Worm (Caenorhabditis elegans): ENCODE data around the gene Y43C5A.3.
A peak's percentile ranks its signal among the peaks of the same experiment; 100 is the strongest.

DNA sequence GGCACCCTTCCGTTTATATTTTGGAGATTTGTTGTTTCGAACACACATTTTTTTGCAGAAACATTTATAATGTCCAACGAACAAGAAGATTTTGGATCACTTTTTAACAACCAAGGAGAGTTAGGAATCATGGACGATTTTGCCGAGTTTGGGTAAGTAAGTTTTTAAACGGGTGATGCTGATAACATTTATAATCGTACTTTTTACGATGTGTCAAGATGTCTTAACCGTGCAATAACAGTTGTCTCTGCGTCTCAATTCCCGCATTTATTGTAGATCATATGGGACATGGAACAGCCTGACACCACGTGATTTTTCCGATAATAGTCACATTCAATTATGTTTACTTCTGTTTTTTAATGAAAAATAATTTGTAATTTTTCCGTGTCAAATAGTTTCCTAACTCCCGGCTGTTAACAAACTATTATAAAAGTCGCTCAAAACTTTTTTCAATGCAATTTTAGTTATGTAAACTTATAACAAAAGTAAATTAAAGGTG, 23.2 kb upstream of the Y43C5A.3 start, which contains the start of gene daf-14:
- TF ChIP-seq elt-2 (tag; optimal IDR thresholded peaks at IDR 0.05) (peak; percentile 22), unc-62 (GFP tag; optimal IDR thresholded peaks at IDR 0.05) (no peak), dpl-1 (GFP tag; optimal IDR thresholded peaks at IDR 0.05) (peak; percentile 8 to 55 (median 31)), nhr-47 (tag; optimal IDR thresholded peaks at IDR 0.05) (peak; percentile 25), hlh-17 (GFP tag; optimal IDR thresholded peaks at IDR 0.05; ENCODE audit: borderline replicate concordance) (no peak)

All from whole organism, L1 larva.